Worm (Caenorhabditis elegans): ENCODE results near the gene clp-7.

DNA sequence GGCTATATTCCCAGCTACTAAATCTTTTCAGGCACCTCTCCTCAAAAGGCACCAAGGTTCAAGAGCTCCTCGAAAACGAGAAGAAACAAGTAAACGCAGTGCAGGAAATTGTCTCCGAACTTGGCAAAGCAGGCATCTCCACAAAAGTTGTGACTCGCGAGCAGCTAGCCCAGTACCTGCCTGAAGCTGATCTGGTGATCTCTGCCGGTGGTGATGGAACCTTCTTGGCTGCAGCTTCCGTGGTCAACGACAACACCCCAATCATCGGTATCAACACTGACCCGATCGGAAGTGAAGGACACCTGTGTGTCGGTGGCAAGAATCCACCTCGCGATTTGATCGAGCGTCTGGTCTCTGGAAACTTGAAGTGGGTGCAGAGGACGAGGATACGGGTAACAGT, 12.4 kb upstream of the clp-7 start:
- TF ChIP-seq unc-62 (GFP tag; optimal IDR thresholded peaks at IDR 0.05) (no peak), unc-39 (tag; optimal IDR thresholded peaks at IDR 0.05) (no peak), nhr-11 (tag; optimal IDR thresholded peaks at IDR 0.05) (no peak), aly-2 (tag; optimal IDR thresholded peaks at IDR 0.05) (no peak), skn-1 (tag; optimal IDR thresholded peaks at IDR 0.05) (no peak), egl-27 (tag; optimal IDR thresholded peaks at IDR 0.05) (no peak), mbf-1 (tag; optimal IDR thresholded peaks at IDR 0.05) (no peak), nhr-23 (tag; optimal IDR thresholded peaks at IDR 0.05) (no peak), mdl-1 (tag; optimal IDR thresholded peaks at IDR 0.05) (no peak)

Measured in whole organism, L2 larva.